Worm (Caenorhabditis elegans): Measurements from ENCODE around the gene cct-2.

ce11 chrII:8920955-8921354 lies 6.6 kb upstream of the cct-2 start:
- no peak for TF ChIP-seq cey-2 (tag; optimal IDR thresholded peaks at IDR 0.05; ENCODE audit: borderline replicate concordance, insufficient read depth)
- TF ChIP-seq nhr-76 (tag; optimal IDR thresholded peaks at IDR 0.05): no peak
